Worm (Caenorhabditis elegans) whole organism, L1 larva: ENCODE measurements around the gene Y54G2A.11.

ENCODE experiments used
- aly-2 ChIP-seq: fragments of 150-350 bp; optimal IDR thresholded peaks from 2 replicates; lab custom pipeline; 2014; ENCODE audit warnings: missing biosample characterization, missing genetic modification characterization
- ceh-82 ChIP-seq, 3 experiments: fragments of 150-350 bp in 1 of 3; sonication (generic microtip) in 2 of 3; optimal IDR thresholded peaks; 2 replicates each; lab custom pipeline; 2014 to 2017; ENCODE audit warnings: missing biosample characterization in 3 of 3, missing genetic modification characterization in 3 of 3
- fkh-10 ChIP-seq: sonication (generic microtip); optimal IDR thresholded peaks from 2 replicates; lab custom pipeline; 2017; ENCODE audit warnings: missing biosample characterization, missing genetic modification reagents, missing genetic modification characterization
- jun-1 ChIP-seq: fragments of 150-350 bp; optimal IDR thresholded peaks from 2 replicates; lab custom pipeline; 2014; ENCODE audit warnings: missing biosample characterization, missing genetic modification reagents, missing genetic modification characterization
- lin-15B ChIP-seq: fragments of 150-350 bp; sonication (generic microtip); optimal IDR thresholded peaks from 3 replicates; lab custom pipeline; 2014; ENCODE audit warnings: missing biosample characterization, missing genetic modification characterization
- lir-3 ChIP-seq: sonication (generic microtip); optimal IDR thresholded peaks from 2 replicates; lab custom pipeline; 2016; ENCODE audit warnings: mild to moderate bottlenecking, missing genetic modification characterization, moderate library complexity, missing compliant biosample characterization; ENCODE audit not compliant: poor library complexity
- lsy-2 ChIP-seq, 2 experiments: fragments of 150-350 bp; optimal IDR thresholded peaks; 2 replicates each; lab custom pipeline; 2014; ENCODE audit warnings: missing biosample characterization in 2 of 2, missing genetic modification characterization in 2 of 2
- nhr-28 ChIP-seq: fragments of 150-350 bp; optimal IDR thresholded peaks from 2 replicates; lab custom pipeline; 2014; ENCODE audit warnings: missing biosample characterization, missing genetic modification characterization
- skn-1 ChIP-seq: fragments of 150-350 bp; optimal IDR thresholded peaks from 2 replicates; lab custom pipeline; 2014; ENCODE audit warnings: missing biosample characterization, missing genetic modification characterization
- unc-62 ChIP-seq: fragments of 150-350 bp; optimal IDR thresholded peaks from 2 replicates; lab custom pipeline; 2014; ENCODE audit warnings: missing biosample characterization, missing genetic modification reagents, missing genetic modification characterization
- unc-86 ChIP-seq: sonication (generic microtip); optimal IDR thresholded peaks from 2 replicates; lab custom pipeline; 2016; ENCODE audit warnings: missing genetic modification characterization, missing compliant biosample characterization
- xbp-1 ChIP-seq: sonication (generic microtip); optimal IDR thresholded peaks from 2 replicates; lab custom pipeline; 2016; ENCODE audit warnings: missing genetic modification characterization, missing compliant biosample characterization

DNA sequence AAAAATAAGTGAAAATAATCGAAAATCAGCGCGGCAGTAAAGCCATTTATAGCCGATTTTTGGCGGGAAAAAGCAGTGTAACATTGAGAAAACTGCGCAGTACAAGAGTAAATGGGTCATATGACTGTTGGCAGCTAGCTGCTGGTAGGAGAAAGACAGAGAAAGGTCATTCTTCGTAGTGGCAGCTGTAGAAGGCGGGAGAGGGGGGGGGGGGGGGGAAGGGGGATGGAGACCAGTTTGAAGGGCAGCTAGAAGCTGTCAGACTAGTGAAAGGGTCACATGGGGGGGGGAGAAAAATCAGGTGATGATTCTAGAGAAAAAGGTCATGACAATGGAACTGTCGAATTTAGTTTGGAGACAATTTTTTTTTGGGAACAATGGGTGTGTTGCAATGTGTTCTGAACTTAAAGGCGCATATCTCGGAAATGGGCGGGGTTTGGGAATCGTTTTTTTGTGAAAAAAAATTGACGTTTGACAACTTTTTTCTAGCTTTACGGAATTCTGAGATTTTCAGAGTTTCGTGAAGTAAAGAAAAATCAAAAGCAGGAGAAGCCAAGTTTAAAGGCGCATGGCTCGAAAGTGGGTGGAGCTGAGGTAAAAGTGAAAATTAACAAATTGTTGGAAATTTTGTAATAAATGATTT lies 738 bp upstream of the Y54G2A.11 start:
- no peak for TF ChIP-seq unc-86 (tag; lab: Kevin White, UChicago)
- no peak for TF ChIP-seq unc-62 (GFP tag; lab: Kevin White, UChicago)
- no peak for TF ChIP-seq lsy-2 (tag; optimal IDR thresholded peaks at IDR 0.05; lab: Kevin White, UChicago)
- no peak for TF ChIP-seq fkh-10 (GFP tag; lab: Kevin White, UChicago)
- no peak for TF ChIP-seq nhr-28
- no peak for TF ChIP-seq ceh-82 (tag; optimal IDR thresholded peaks at IDR 0.05; lab: Kevin White, UChicago)
- TF ChIP-seq jun-1 (tag; lab: Kevin White, UChicago) = no peak
- no peak for TF ChIP-seq skn-1 (tag; lab: Kevin White, UChicago)
- no peak for TF ChIP-seq lir-3 (tag; lab: Kevin White, UChicago)
- TF ChIP-seq xbp-1 (tag; lab: Kevin White, UChicago) = no peak
- no peak for TF ChIP-seq aly-2 (tag; lab: Kevin White, UChicago)
- no peak for TF ChIP-seq lin-15B (tag; lab: Kevin White, UChicago)
